Fruit fly (Drosophila melanogaster) whole organism, embryonic: Measurements from ENCODE around the gene nmo.

Experiments used
- Blimp-1 ChIP-seq: fragments of 200-800 bp; sonication (Bioruptor generic); optimal IDR thresholded peaks from 3 replicates; lab custom pipeline; 2018; ENCODE audit warnings: missing biosample characterization, missing genetic modification characterization, mild to moderate bottlenecking, moderate library complexity, missing genetic modification reagents
- BtbVII ChIP-seq: fragments of 200-800 bp; sonication (Bioruptor generic); optimal IDR thresholded peaks from 3 replicates; lab custom pipeline; 2017; ENCODE audit warnings: missing biosample characterization, mild to moderate bottlenecking, missing genetic modification characterization
- CG10209 ChIP-seq: fragments of 200-800 bp; sonication (Bioruptor generic); optimal IDR thresholded peaks from 3 replicates; lab custom pipeline; 2017; ENCODE audit warnings: missing biosample characterization, mild to moderate bottlenecking, missing genetic modification characterization, missing genetic modification reagents
- CG10267 ChIP-seq: fragments of 200-800 bp; sonication (Bioruptor generic); optimal IDR thresholded peaks from 2 replicates; lab custom pipeline; 2018; ENCODE audit warnings: missing biosample characterization, mild to moderate bottlenecking, missing genetic modification characterization, moderate library complexity
- CG10959 ChIP-seq: fragments of 200-800 bp; sonication (Bioruptor generic); IDR thresholded peaks from 2 replicates; pipeline ENCODE4 v1.3.6; 2022; ENCODE audit warnings: missing biosample characterization, missing genetic modification characterization
- CG11247 ChIP-seq: fragments of 200-800 bp; sonication (Bioruptor generic); IDR thresholded peaks from 2 replicates; pipeline ENCODE4 v1.3.6; 2022; ENCODE audit warnings: missing biosample characterization, missing genetic modification characterization
- CG12391 ChIP-seq: fragments of 200-800 bp; sonication (Bioruptor generic); optimal IDR thresholded peaks from 3 replicates; lab custom pipeline; 2018; ENCODE audit warnings: missing biosample characterization, mild to moderate bottlenecking, missing genetic modification characterization, moderate library complexity
- CG12659 ChIP-seq: fragments of 200-800 bp; sonication (Bioruptor generic); optimal IDR thresholded peaks from 3 replicates; lab custom pipeline; 2017; ENCODE audit warnings: mild to moderate bottlenecking, missing biosample characterization, missing genetic modification reagents, missing genetic modification characterization
- CG13296 ChIP-seq: fragments of 200-800 bp; sonication (Bioruptor generic); optimal IDR thresholded peaks from 3 replicates; lab custom pipeline; 2018; ENCODE audit warnings: missing biosample characterization, mild to moderate bottlenecking, missing genetic modification characterization
- CG15011 ChIP-seq: fragments of 200-800 bp; sonication (Bioruptor generic); optimal IDR thresholded peaks from 3 replicates; lab custom pipeline; 2018; ENCODE audit warnings: missing biosample characterization, mild to moderate bottlenecking, missing genetic modification characterization
- CG17359 ChIP-seq: fragments of 200-800 bp; sonication (Bioruptor generic); optimal IDR thresholded peaks from 3 replicates; lab custom pipeline; 2018; ENCODE audit warnings: missing biosample characterization, mild to moderate bottlenecking, missing genetic modification characterization, moderate library complexity
- CG18476 ChIP-seq: fragments of 200-800 bp; sonication (Bioruptor generic); optimal IDR thresholded peaks from 2 replicates; lab custom pipeline; 2016; ENCODE audit warnings: missing biosample characterization, mild to moderate bottlenecking, missing genetic modification characterization
- CG18599 ChIP-seq: fragments of 200-800 bp; sonication (Bioruptor generic); optimal IDR thresholded peaks from 3 replicates; lab custom pipeline; 2017; ENCODE audit warnings: missing biosample characterization, missing genetic modification characterization, mild to moderate bottlenecking, moderate library complexity, missing genetic modification reagents
- CG7357 ChIP-seq: fragments of 200-800 bp; sonication (Bioruptor generic); IDR thresholded peaks from 3 replicates; pipeline ENCODE4 v1.3.6; 2022; ENCODE audit warnings: missing biosample characterization, missing genetic modification characterization
- CG8388 ChIP-seq: fragments of 200-800 bp; sonication (Bioruptor generic); optimal IDR thresholded peaks from 2 replicates; lab custom pipeline; 2019; ENCODE audit warnings: missing biosample characterization, mild to moderate bottlenecking, missing genetic modification characterization, moderate library complexity
- Dll ChIP-seq: fragments of 200-800 bp; sonication (Bioruptor generic); IDR thresholded peaks from 4 replicates; pipeline ENCODE4 v1.3.6; 2022; ENCODE audit warnings: missing biosample characterization, missing genetic modification characterization; ENCODE audit not compliant: partially characterized antibody
- Drgx ChIP-seq: fragments of 200-800 bp; sonication (Bioruptor generic); IDR thresholded peaks from 2 replicates; pipeline ENCODE4 v1.3.6; 2022; ENCODE audit warnings: missing biosample characterization, missing genetic modification characterization
- Eip74EF ChIP-seq, 2 experiments: fragments of 200-800 bp in 1 of 2; fragments of >200 bp in 1 of 2; sonication (Bioruptor generic) in 1 of 2; optimal IDR thresholded peaks; 2 replicates each; lab custom pipeline; 2017 to 2019; ENCODE audit warnings: missing biosample characterization in 2 of 2, missing genetic modification characterization in 2 of 2, mild to moderate bottlenecking in 1 of 2, moderate library complexity in 1 of 2
- Ets65A ChIP-seq: fragments of 200-800 bp; sonication (Bioruptor generic); peaks from one replicate; lab custom pipeline; 2016; ENCODE audit warnings: missing biosample characterization, missing genetic modification characterization
- Fer2 ChIP-seq: fragments of 200-800 bp; sonication (Bioruptor generic); optimal IDR thresholded peaks from 2 replicates; lab custom pipeline; 2018; ENCODE audit warnings: missing biosample characterization, mild to moderate bottlenecking, missing genetic modification characterization, moderate library complexity
- HLH3B ChIP-seq: fragments of 200-800 bp; sonication (Bioruptor generic); IDR thresholded peaks from 2 replicates; pipeline ENCODE4 v1.3.6; 2022; ENCODE audit warnings: missing biosample characterization, missing genetic modification characterization
- HLHmδ ChIP-seq: fragments of 200-800 bp; sonication (Bioruptor generic); optimal IDR thresholded peaks from 2 replicates; lab custom pipeline; 2018; ENCODE audit warnings: missing biosample characterization, mild to moderate bottlenecking, missing genetic modification characterization, moderate library complexity
- Opbp ChIP-seq: fragments of 200-800 bp; sonication (Bioruptor generic); IDR thresholded peaks from 3 replicates; pipeline ENCODE4 v1.3.6; 2022; ENCODE audit warnings: missing biosample characterization, missing genetic modification characterization; ENCODE audit not compliant: partially characterized antibody
- Sox100B ChIP-seq: fragments of 200-800 bp; sonication (Bioruptor generic); optimal IDR thresholded peaks from 3 replicates; lab custom pipeline; 2018; ENCODE audit warnings: missing biosample characterization, mild to moderate bottlenecking, missing genetic modification characterization
- Sox102F ChIP-seq: fragments of 200-800 bp; sonication (Bioruptor generic); optimal IDR thresholded peaks from 2 replicates; lab custom pipeline; 2018; ENCODE audit warnings: missing biosample characterization, mild to moderate bottlenecking, missing genetic modification characterization, moderate library complexity
- Spps ChIP-seq: fragments of 200-800 bp; sonication (Bioruptor generic); optimal IDR thresholded peaks from 2 replicates; lab custom pipeline; 2018; ENCODE audit warnings: missing biosample characterization, mild to moderate bottlenecking, missing genetic modification characterization
- Taf1 ChIP-seq: fragments of 200-800 bp; sonication (Bioruptor generic); IDR thresholded peaks from 2 replicates; pipeline ENCODE4 v1.3.6; 2022; ENCODE audit warnings: missing biosample characterization, missing genetic modification characterization
- Xrp1 ChIP-seq: fragments of 200-800 bp; sonication (Bioruptor generic); IDR thresholded peaks from 2 replicates; pipeline ENCODE4 v1.3.6; 2022; ENCODE audit warnings: missing biosample characterization, missing genetic modification characterization
- br ChIP-seq: fragments of >200 bp; optimal IDR thresholded peaks from 2 replicates; lab custom pipeline; 2017
- bsh ChIP-seq, 2 experiments: fragments of 200-800 bp; sonication (Bioruptor generic); optimal IDR thresholded peaks; 2 replicates each; lab custom pipeline; 2017 to 2018; ENCODE audit warnings: mild to moderate bottlenecking in 2 of 2, missing biosample characterization in 2 of 2, missing genetic modification characterization in 2 of 2, moderate library complexity in 1 of 2
- dmrt99B ChIP-seq: fragments of 200-800 bp; sonication (Bioruptor generic); optimal IDR thresholded peaks from 2 replicates; lab custom pipeline; 2018; ENCODE audit warnings: missing biosample characterization, mild to moderate bottlenecking, missing genetic modification characterization, moderate library complexity
- esg ChIP-seq: fragments of 200-800 bp; sonication (Bioruptor generic); conservative IDR thresholded peaks from 2 replicates; pipeline ENCODE4 v1.3.6; 2022; ENCODE audit warnings: missing biosample characterization, missing genetic modification characterization
- ewg ChIP-seq: fragments of 200-800 bp; sonication (Bioruptor generic); optimal IDR thresholded peaks from 3 replicates; lab custom pipeline; 2017; ENCODE audit warnings: mild to moderate bottlenecking, missing biosample characterization, missing genetic modification reagents, missing genetic modification characterization
- gem ChIP-seq: fragments of 200-800 bp; sonication (Bioruptor generic); optimal IDR thresholded peaks from 2 replicates; lab custom pipeline; 2019; ENCODE audit warnings: missing biosample characterization, mild to moderate bottlenecking, missing genetic modification characterization, moderate library complexity
- hkb ChIP-seq, 2 experiments: fragments of 200-800 bp in 1 of 2; fragments of >200 bp in 1 of 2; sonication (Bioruptor generic) in 1 of 2; IDR thresholded peaks in 1 of 2; optimal IDR thresholded peaks in 1 of 2; 2 replicates each; pipeline versions ENCODE4 v1.3.6 to Lab custom; 2017 to 2022; ENCODE audit warnings: missing biosample characterization in 1 of 2, missing genetic modification characterization in 1 of 2
- nerfin-1 ChIP-seq: fragments of 200-800 bp; sonication (Bioruptor generic); optimal IDR thresholded peaks from 3 replicates; lab custom pipeline; 2019; ENCODE audit warnings: missing biosample characterization, mild to moderate bottlenecking, missing genetic modification characterization, moderate library complexity
- oc ChIP-seq: fragments of 200-800 bp; sonication (Bioruptor generic); optimal IDR thresholded peaks from 2 replicates; lab custom pipeline; 2018; ENCODE audit warnings: missing biosample characterization, mild to moderate bottlenecking, missing genetic modification characterization, moderate library complexity
- row ChIP-seq: fragments of 200-800 bp; sonication (Bioruptor generic); IDR thresholded peaks from 3 replicates; pipeline ENCODE4 v1.3.6; 2022; ENCODE audit warnings: missing biosample characterization, missing genetic modification characterization
- sens ChIP-seq: fragments of 200-800 bp; sonication (Bioruptor generic); peaks from one replicate; lab custom pipeline; 2016; ENCODE audit warnings: missing biosample characterization, missing genetic modification characterization
- so ChIP-seq: fragments of 200-800 bp; sonication (Bioruptor generic); IDR thresholded peaks from 3 replicates; pipeline ENCODE4 v1.3.6; 2022; ENCODE audit warnings: missing biosample characterization, missing genetic modification characterization
- stc ChIP-seq: fragments of 200-800 bp; sonication (Bioruptor generic); IDR thresholded peaks from 2 replicates; pipeline ENCODE4 v1.3.6; 2022; ENCODE audit warnings: missing biosample characterization, missing genetic modification characterization
- vnd ChIP-seq: fragments of 200-800 bp; sonication (Bioruptor generic); IDR thresholded peaks from 3 replicates; pipeline ENCODE4 v1.3.6; 2022; ENCODE audit warnings: missing biosample characterization, missing genetic modification characterization; ENCODE audit not compliant: partially characterized antibody

Gene nmo

DNA sequence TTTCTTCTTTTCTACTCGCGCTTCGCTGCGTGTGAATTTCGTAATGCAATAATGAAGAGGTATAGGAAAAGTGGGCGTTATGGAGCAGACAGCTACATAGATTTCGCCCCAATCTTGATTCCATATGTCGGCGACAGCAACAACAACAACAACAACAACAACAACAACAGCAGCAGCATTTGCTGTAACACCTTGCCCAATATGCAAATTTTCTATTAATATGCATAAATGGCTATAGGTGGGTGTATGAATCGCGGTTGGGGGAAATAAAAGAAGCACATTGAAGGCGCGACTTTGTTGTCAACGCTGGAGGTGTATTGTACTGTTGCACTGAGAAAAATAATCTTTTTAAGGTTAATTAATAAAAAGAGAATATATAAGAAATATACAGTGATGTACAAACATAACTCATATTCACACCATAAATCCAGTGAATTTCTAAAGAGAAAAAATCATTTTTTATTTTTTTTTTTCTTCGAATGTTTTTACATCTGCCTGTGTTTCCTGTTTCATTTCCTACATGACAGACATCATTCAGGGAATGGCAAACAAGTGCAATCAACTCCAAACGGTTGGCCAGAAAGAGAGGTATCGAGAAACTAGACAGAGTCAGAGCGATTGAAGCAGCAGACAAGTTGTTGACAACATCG lies 62.7 kb downstream of the nmo start (continued):
- TF ChIP-seq HLH3B (peak; percentile 28; the same call in 1 of the 2 replicates), Sox100B (peak; percentile 42), Eip74EF (GFP tag; optimal IDR thresholded peaks at IDR 0.05; lab: Kevin White, UChicago) (peak in 1 of 2 experiments; percentile 82), CG18476 (no peak), CG10209 (GFP tag; lab: Kevin White, UChicago) (peak; percentile 19), CG12391 (peak; percentile 26), CG17359 (tag; lab: Kevin White, UChicago) (peak; percentile 49), CG15011 (GFP tag; lab: Kevin White, UChicago) (no peak), CG12659 (GFP tag; lab: Kevin White, UChicago) (peak; percentile 5), Dll (no peak), Sox102F (GFP tag; lab: Kevin White, UChicago) (peak; percentile 51), esg (peak; percentile 33; the same call in 1 of the 2 replicates), dmrt99B (peak; percentile 61), CG7357 (GFP tag; lab: Robert Waterston, UW) (peak; percentile 43; the same call in 1 of the 3 replicates), stc (GFP tag; lab: Robert Waterston, UW) (peak; percentile 58), CG10267 (tag; lab: Kevin White, UChicago) (peak; percentile 8), bsh (GFP tag; optimal IDR thresholded peaks at IDR 0.05; lab: Kevin White, UChicago) (peak in 1 of 2 experiments; percentile 1), nerfin-1 (tag; lab: Kevin White, UChicago) (peak; percentile 14)

DNA sequence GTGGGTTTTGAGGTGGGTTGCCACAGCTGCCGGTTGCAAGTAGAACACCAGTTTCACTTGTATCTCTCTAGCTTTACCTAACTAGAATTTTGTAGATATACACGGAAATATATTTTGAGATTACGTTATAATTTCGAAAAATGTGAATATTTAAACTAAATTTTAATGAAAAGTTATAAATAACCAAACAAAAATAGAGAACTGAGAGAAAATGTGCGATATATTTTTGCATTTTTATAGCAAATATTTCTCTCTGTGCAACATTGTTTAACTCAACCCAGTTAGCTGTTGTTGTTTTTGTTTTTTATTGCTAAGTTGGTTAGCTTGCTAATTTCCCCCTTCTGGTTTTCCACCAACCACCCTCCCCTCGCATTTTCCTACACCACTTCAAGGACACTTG lies 64.8 kb downstream of the nmo start:
- TF ChIP-seq ewg (GFP tag; lab: Kevin White, UChicago) (no peak), BtbVII (no peak), CG8388 (peak; percentile 7), Blimp-1 (peak; percentile 14), bsh (GFP tag; optimal IDR thresholded peaks at IDR 0.05; lab: Kevin White, UChicago) (peak in 1 of 2 experiments; percentile 26), CG12659 (GFP tag; lab: Kevin White, UChicago) (peak; percentile 1), CG12391 (peak; percentile 28), CG13296 (GFP tag; lab: Kevin White, UChicago) (no peak), stc (GFP tag; lab: Robert Waterston, UW) (peak; percentile 44; the same call in 1 of the 2 replicates), Drgx (GFP tag; lab: Robert Waterston, UW) (peak; percentile 72), hkb (optimal IDR thresholded peaks at IDR 0.05; lab: Kevin White, UChicago) (no peak), hkb (GFP tag; IDR thresholded peaks at IDR 0.05; lab: Robert Waterston, UW) (0 out of 2 replicates have a peak, but pooled peaks have one; percentile 8), row (GFP tag; lab: Robert Waterston, UW) (0 out of 3 replicates have a peak, but pooled peaks have one; percentile 12), Xrp1 (GFP tag; lab: Robert Waterston, UW) (peak; percentile 44), Fer2 (tag; lab: Kevin White, UChicago) (no peak), sens (GFP tag; lab: Kevin White, UChicago) (peak; percentile 30), gem (tag; lab: Kevin White, UChicago) (peak; percentile 35), br (lab: Kevin White, UChicago) (no peak)

DNA sequence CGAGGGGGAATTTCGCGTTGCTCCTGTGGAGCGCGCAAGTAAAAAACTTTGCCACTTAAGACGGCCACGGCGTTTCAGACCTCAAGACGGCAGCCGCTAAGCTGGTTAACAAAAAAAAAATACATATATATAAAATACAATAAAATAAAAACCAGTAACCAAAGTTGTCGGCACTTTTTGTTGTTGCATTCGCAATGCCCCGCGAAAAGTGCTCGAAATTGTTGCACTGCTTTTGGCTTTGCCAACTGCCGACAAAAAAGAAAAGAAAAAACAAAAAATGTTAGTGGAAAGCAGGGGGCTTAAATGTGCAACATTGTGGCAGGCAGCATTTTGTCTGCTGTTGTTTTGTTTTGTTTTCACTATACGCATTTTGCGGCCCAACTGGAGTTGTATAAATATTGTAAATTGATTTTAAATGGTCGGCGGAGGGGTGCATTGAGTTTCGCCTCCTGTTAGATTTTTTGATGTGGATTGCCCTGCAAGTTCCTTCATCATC lies 66.1 kb downstream of the nmo start:
- no peak for TF ChIP-seq HLHmδ (GFP tag; lab: Kevin White, UChicago)
- no peak for TF ChIP-seq CG10959
- no peak for TF ChIP-seq oc (tag; lab: Kevin White, UChicago)
- no peak for TF ChIP-seq Opbp (GFP tag; lab: Robert Waterston, UW)
- peak; percentile 54 for TF ChIP-seq Ets65A (GFP tag; lab: Kevin White, UChicago)
- no peak for TF ChIP-seq vnd (GFP tag; lab: Robert Waterston, UW)
- TF ChIP-seq so (GFP tag; lab: Robert Waterston, UW) = 0 out of 3 replicates have a peak, but pooled peaks have one; percentile 20
- TF ChIP-seq CG18599 (GFP tag; lab: Kevin White, UChicago) = no peak
- no peak for TF ChIP-seq CG11247 (GFP tag; lab: Robert Waterston, UW)
- no peak for TF ChIP-seq Taf1 (GFP tag; lab: Robert Waterston, UW)
- no peak for TF ChIP-seq Spps (tag; lab: Kevin White, UChicago)
